Worm (Caenorhabditis elegans) whole organism, L4 larva: ENCODE data around the gene K03H6.1.

Experiments
- Y48G9A.11 ChIP-seq: fragments of 200-800 bp; sonication (Bioruptor generic); IDR thresholded peaks from 2 replicates; pipeline ENCODE4 v1.3.6; 2022; ENCODE audit warnings: missing genetic modification reagents, missing genetic modification characterization, missing compliant biosample characterization
- aha-1 ChIP-seq: fragments of 150-350 bp; peaks from one replicate; lab custom pipeline; 2014; ENCODE audit warnings: missing biosample characterization, missing genetic modification characterization
- daf-16 ChIP-seq, 3 experiments: sonication (generic microtip); optimal IDR thresholded peaks; 2 replicates each; lab custom pipeline; 2016 to 2017; ENCODE audit warnings: missing genetic modification characterization in 3 of 3, missing genetic modification reagents in 3 of 3, mild to moderate bottlenecking in 2 of 3, missing compliant biosample characterization in 2 of 3, missing biosample characterization in 1 of 3, moderate library complexity in 1 of 3
- dmd-9 ChIP-seq: fragments of 200-800 bp; sonication (Bioruptor generic); IDR thresholded peaks from 2 replicates; pipeline ENCODE4 v1.3.6; 2022; ENCODE audit warnings: missing genetic modification reagents, missing genetic modification characterization, missing compliant biosample characterization
- lin-39 ChIP-seq: fragments of 150-350 bp; optimal IDR thresholded peaks from 2 replicates; lab custom pipeline; 2014; ENCODE audit warnings: missing biosample characterization, missing genetic modification reagents, missing genetic modification characterization
- nhr-28 ChIP-seq: fragments of 150-350 bp; optimal IDR thresholded peaks from 2 replicates; lab custom pipeline; 2014; ENCODE audit warnings: missing biosample characterization, missing genetic modification characterization
- nhr-77 ChIP-seq: fragments of 150-350 bp; optimal IDR thresholded peaks from 2 replicates; lab custom pipeline; 2014; ENCODE audit warnings: missing biosample characterization, missing genetic modification characterization
- php-3 ChIP-seq: fragments of 200-800 bp; sonication (Bioruptor generic); IDR thresholded peaks from 2 replicates; pipeline ENCODE4 v1.3.6; 2022; ENCODE audit warnings: missing genetic modification reagents, missing genetic modification characterization, missing compliant biosample characterization
- set-16 ChIP-seq: fragments of 200-800 bp; sonication (Bioruptor generic); IDR thresholded peaks from 2 replicates; pipeline ENCODE4 v1.3.6; 2022; ENCODE audit warnings: missing genetic modification reagents, missing genetic modification characterization, missing compliant biosample characterization
- snpc-1.2 ChIP-seq: fragments of 200-800 bp; sonication (Bioruptor generic); IDR thresholded peaks from 2 replicates; pipeline ENCODE4 v1.3.6; 2022; ENCODE audit warnings: missing genetic modification reagents, missing genetic modification characterization, missing compliant biosample characterization
- unc-62 ChIP-seq, 3 experiments: fragments of 150-350 bp in 1 of 3; sonication (generic microtip); optimal IDR thresholded peaks in 2 of 3; peaks in 1 of 3; 1 replicate in 1 of 3; 2 replicates in 2 of 3; lab custom pipeline; 2014 to 2017; ENCODE audit warnings: missing biosample characterization in 3 of 3, missing genetic modification characterization in 3 of 3, missing genetic modification reagents in 3 of 3, missing genotype in 1 of 3
- vab-7 ChIP-seq: fragments of 200-800 bp; sonication (Bioruptor generic); IDR thresholded peaks from 2 replicates; pipeline ENCODE4 v1.3.6; 2022; ENCODE audit warnings: missing genetic modification reagents, missing genetic modification characterization, missing compliant biosample characterization

K03H6.1 gene

DNA sequence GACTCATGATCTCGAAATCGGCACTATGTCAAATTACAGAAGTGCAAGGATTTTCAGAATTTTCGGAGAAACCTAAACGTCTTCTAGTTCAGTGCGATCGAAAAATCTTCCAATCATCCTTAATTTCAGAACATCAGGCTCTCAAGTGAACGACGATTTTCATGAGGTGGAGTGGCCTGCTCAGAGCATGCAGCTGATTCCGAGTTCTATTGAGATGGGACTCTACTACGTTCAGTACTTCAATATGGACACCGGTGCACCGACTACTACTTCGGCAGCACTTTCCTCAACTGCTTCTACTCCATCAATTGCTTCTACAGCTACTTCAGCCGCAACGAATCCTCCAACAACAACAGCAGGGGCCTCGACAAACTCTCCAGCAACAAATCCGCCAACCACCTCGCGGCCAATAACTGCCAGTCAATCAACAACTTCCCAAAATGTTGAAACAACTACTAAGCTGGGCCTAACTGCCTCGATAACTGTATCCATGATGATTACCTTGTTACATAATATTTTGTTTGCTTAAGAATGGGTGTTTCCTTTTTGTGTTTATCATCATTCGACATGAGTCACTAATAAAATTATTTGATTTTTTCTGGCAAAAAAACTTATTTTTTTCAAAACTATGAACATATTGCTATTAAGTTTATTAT is 40.1 kb downstream of the K03H6.1 start, which contains the start of gene Y41D4B.15:
Y41D4B.15 (plus strand) TSS at position 606 of the 656 bp plus-strand sequence.
- peak in 1 of 2 experiments; percentile 91 for TF ChIP-seq unc-62 (GFP tag; optimal IDR thresholded peaks at IDR 0.05 in 1 of 2; lab: Kevin White, UChicago)
- TF ChIP-seq unc-62 (tag; optimal IDR thresholded peaks at IDR 0.05; lab: Kevin White, UChicago): no peak
- TF ChIP-seq dmd-9 (GFP tag; lab: Robert Waterston, UW): no peak
- no peak for TF ChIP-seq daf-16 (GFP tag; optimal IDR thresholded peaks at IDR 0.05; lab: Kevin White, UChicago)
- TF ChIP-seq daf-16 (tag; optimal IDR thresholded peaks at IDR 0.05; lab: Kevin White, UChicago): peak; percentile 34

DNA sequence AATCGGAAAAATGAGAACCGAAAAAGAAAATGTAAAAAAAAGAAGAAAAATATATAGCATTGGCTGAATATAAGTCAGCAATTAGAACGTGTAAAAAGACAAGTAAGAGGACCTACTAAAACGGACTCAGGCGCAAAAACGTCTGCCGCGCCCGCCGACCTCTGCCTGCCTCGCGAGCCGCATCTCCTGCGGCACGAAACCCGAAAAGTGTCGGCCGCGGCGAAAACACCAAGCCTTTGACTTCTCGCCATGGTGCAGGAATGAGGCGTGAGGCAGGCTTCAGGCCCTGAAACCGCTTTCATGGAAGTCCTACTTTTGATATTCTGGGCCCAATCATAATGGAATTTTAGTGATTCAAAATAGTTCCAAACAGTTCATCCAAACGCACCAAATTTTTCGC is 42.2 kb downstream of the K03H6.1 start:
- TF ChIP-seq lin-39 (tag; lab: Kevin White, UChicago): no peak
- TF ChIP-seq set-16: peak; percentile 90
- TF ChIP-seq nhr-28 (tag; lab: Kevin White, UChicago): no peak
- TF ChIP-seq, all 104 proteins: peak for 1

DNA sequence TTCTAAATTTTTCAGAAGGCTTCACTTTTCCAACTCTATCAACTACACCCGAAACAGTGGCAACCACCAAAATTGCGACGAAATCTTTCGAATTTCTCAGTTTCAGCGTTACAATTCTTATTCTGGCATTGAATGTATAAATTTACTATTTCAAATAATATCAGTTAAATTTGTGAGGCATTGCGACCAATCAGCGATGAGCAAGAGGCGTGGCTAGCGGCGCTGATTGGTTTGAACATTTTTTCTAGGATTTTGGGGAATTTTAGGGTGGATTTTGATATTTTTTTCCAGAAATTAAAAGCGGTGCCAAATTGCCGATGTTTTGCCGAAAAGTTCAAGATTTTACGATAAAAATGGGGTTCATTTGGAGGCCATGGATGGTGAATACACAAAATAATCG is 44.1 kb downstream of the K03H6.1 start:
- TF ChIP-seq Y48G9A.11 (GFP tag; lab: Robert Waterston, UW): 0 out of 2 replicates have a peak, but pooled peaks have one; percentile 6
- TF ChIP-seq nhr-77: no peak
- no peak for TF ChIP-seq vab-7 (GFP tag; lab: Robert Waterston, UW)
- no peak for TF ChIP-seq php-3
- no peak for TF ChIP-seq snpc-1.2 (GFP tag; lab: Robert Waterston, UW)
- TF ChIP-seq daf-16 (GFP tag; optimal IDR thresholded peaks at IDR 0.05; lab: Kevin White, UChicago): no peak
- TF ChIP-seq daf-16 (tag; optimal IDR thresholded peaks at IDR 0.05; lab: Kevin White, UChicago): no peak
- peak; percentile 83 for TF ChIP-seq aha-1 (tag; lab: Kevin White, UChicago)
